Fruit fly (Drosophila melanogaster) whole organism, pupa: Measurements from ENCODE around the gene mRpS34.

Experiments used
- CG10348 ChIP-seq: fragments of 200-800 bp; sonication (Bioruptor generic); IDR thresholded peaks from 2 replicates; pipeline ENCODE4 v1.3.6; 2022; ENCODE audit warnings: missing biosample characterization, missing genetic modification characterization
- CG13204 ChIP-seq: fragments of 200-800 bp; sonication (Bioruptor generic); optimal IDR thresholded peaks from 2 replicates; lab custom pipeline; 2018; ENCODE audit warnings: missing biosample characterization, mild to moderate bottlenecking, missing genetic modification characterization, moderate library complexity
- CG14655 ChIP-seq: fragments of 200-800 bp; sonication (Bioruptor generic); optimal IDR thresholded peaks from 3 replicates; lab custom pipeline; 2017; ENCODE audit warnings: mild to moderate bottlenecking, missing biosample characterization, missing genetic modification reagents, missing genetic modification characterization
- CG32121 ChIP-seq: fragments of 200-800 bp; sonication (Bioruptor generic); IDR thresholded peaks from 2 replicates; pipeline ENCODE4 v1.3.6; 2022; ENCODE audit warnings: missing biosample characterization, missing genetic modification characterization
- CG34367 ChIP-seq: fragments of 200-800 bp; sonication (Bioruptor generic); optimal IDR thresholded peaks from 2 replicates; lab custom pipeline; 2018; ENCODE audit warnings: missing biosample characterization, mild to moderate bottlenecking, missing genetic modification characterization
- CG8159 ChIP-seq: fragments of 200-800 bp; sonication (Bioruptor generic); optimal IDR thresholded peaks from 3 replicates; lab custom pipeline; 2018; ENCODE audit warnings: missing biosample characterization, mild to moderate bottlenecking, missing genetic modification characterization, moderate library complexity
- CG9948 ChIP-seq: fragments of 200-800 bp; sonication (Bioruptor generic); optimal IDR thresholded peaks from 2 replicates; lab custom pipeline; 2018; ENCODE audit warnings: missing biosample characterization, mild to moderate bottlenecking, missing genetic modification characterization, moderate library complexity
- D1 ChIP-seq: fragments of 200-800 bp; sonication (Bioruptor generic); optimal IDR thresholded peaks from 2 replicates; lab custom pipeline; 2018; ENCODE audit warnings: missing biosample characterization, mild to moderate bottlenecking, missing genetic modification characterization, moderate library complexity
- EcR ChIP-seq: fragments of 200-800 bp; sonication (Bioruptor generic); optimal IDR thresholded peaks from 3 replicates; lab custom pipeline; 2019; ENCODE audit warnings: missing biosample characterization, missing genetic modification characterization, mild to moderate bottlenecking, moderate library complexity, missing genetic modification reagents
- Pif1A ChIP-seq: fragments of 200-800 bp; sonication (Bioruptor generic); optimal IDR thresholded peaks from 3 replicates; lab custom pipeline; 2016; ENCODE audit warnings: missing biosample characterization, missing genetic modification characterization
- Pif1B ChIP-seq: fragments of 200-800 bp; sonication (Bioruptor generic); optimal IDR thresholded peaks from 3 replicates; lab custom pipeline; 2016; ENCODE audit warnings: missing biosample characterization, missing genetic modification characterization
- Snoo ChIP-seq: fragments of 200-800 bp; sonication (Bioruptor generic); optimal IDR thresholded peaks from 3 replicates; lab custom pipeline; 2017; ENCODE audit warnings: missing biosample characterization, mild to moderate bottlenecking, missing genetic modification characterization, inconsistent platforms
- fd96Ca ChIP-seq: fragments of 200-800 bp; sonication (Bioruptor generic); IDR thresholded peaks from 3 replicates; pipeline ENCODE4 v1.3.6; 2022; ENCODE audit warnings: missing biosample characterization, missing genetic modification characterization
- rn ChIP-seq: fragments of 200-800 bp; sonication (Bioruptor generic); IDR thresholded peaks from 2 replicates; pipeline ENCODE4 v1.3.6; 2022; ENCODE audit warnings: missing biosample characterization, missing genetic modification characterization

DNA sequence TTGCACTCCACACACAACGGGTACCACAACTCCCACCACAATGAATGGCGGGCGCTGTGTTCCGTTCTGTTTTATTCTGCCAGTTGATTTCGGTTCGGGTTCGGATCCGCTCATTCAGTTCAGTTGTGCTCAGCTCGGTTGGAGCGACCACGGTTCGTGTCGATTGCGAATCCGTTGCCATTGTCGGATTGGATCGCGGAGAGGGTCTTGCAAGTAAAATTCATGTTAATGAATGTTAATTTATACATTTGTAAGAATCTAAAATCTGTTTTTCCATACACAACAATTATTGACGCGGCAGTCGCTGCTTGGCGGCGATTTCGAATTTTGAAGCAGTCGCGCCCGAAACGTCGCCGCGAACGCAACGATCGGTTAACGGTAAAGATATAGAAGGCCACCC, 46.6 kb downstream of the mRpS34 start, which contains the start of gene Gagr:
- TF ChIP-seq rn (GFP tag; lab: Robert Waterston, UW) (no peak), CG8159 (tag; lab: Kevin White, UChicago) (no peak), CG10348 (GFP tag; lab: Robert Waterston, UW) (no peak), CG32121 (GFP tag; lab: Robert Waterston, UW) (no peak), Snoo (no peak), Pif1B (no peak), EcR (GFP tag; lab: Kevin White, UChicago) (no peak), Pif1A (GFP tag; lab: Kevin White, UChicago) (no peak), CG14655 (GFP tag; lab: Kevin White, UChicago) (no peak), fd96Ca (GFP tag; lab: Robert Waterston, UW) (no peak), D1 (no peak), CG13204 (GFP tag; lab: Kevin White, UChicago) (no peak), CG9948 (no peak), CG34367 (tag; lab: Kevin White, UChicago) (no peak)
